Fruit fly (Drosophila melanogaster) whole organism, embryonic: ENCODE results near the gene EloB.
A peak's percentile ranks its signal among the peaks of the same experiment; 100 is the strongest.

Experiments used
- Ada2b ChIP-seq: fragments of 200-800 bp; sonication (Bioruptor generic); IDR thresholded peaks from 2 replicates; pipeline ENCODE4 v1.3.6; 2022; ENCODE audit warnings: missing biosample characterization, missing genetic modification characterization
- Atf-2 ChIP-seq: fragments of 200-800 bp; sonication (Bioruptor generic); optimal IDR thresholded peaks from 2 replicates; lab custom pipeline; 2016; ENCODE audit warnings: missing biosample characterization, missing genetic modification characterization
- Atf6 ChIP-seq: fragments of 200-800 bp; sonication (Bioruptor generic); IDR thresholded peaks from 2 replicates; pipeline ENCODE4 v1.3.6; 2022; ENCODE audit warnings: missing biosample characterization, missing genetic modification characterization
- CG10366 ChIP-seq: fragments of 200-800 bp; sonication (Bioruptor generic); IDR thresholded peaks from 2 replicates; pipeline ENCODE4 v1.3.6; 2022; ENCODE audit warnings: missing biosample characterization, missing genetic modification characterization
- CG11695 ChIP-seq: fragments of 200-800 bp; sonication (Bioruptor generic); IDR thresholded peaks from 3 replicates; pipeline ENCODE4 v1.3.6; 2022; ENCODE audit warnings: missing biosample characterization, missing genetic modification characterization
- CG12391 ChIP-seq: fragments of 200-800 bp; sonication (Bioruptor generic); optimal IDR thresholded peaks from 3 replicates; lab custom pipeline; 2018; ENCODE audit warnings: missing biosample characterization, mild to moderate bottlenecking, missing genetic modification characterization, moderate library complexity
- CG12659 ChIP-seq: fragments of 200-800 bp; sonication (Bioruptor generic); optimal IDR thresholded peaks from 3 replicates; lab custom pipeline; 2017; ENCODE audit warnings: mild to moderate bottlenecking, missing biosample characterization, missing genetic modification reagents, missing genetic modification characterization
- CG12942 ChIP-seq: fragments of 200-800 bp; sonication (Bioruptor generic); optimal IDR thresholded peaks from 3 replicates; lab custom pipeline; 2016; ENCODE audit warnings: missing biosample characterization, missing genetic modification characterization
- CG13296 ChIP-seq: fragments of 200-800 bp; sonication (Bioruptor generic); optimal IDR thresholded peaks from 3 replicates; lab custom pipeline; 2018; ENCODE audit warnings: missing biosample characterization, mild to moderate bottlenecking, missing genetic modification characterization
- CG14441 ChIP-seq: fragments of 200-800 bp; sonication (Bioruptor generic); IDR thresholded peaks from 2 replicates; pipeline ENCODE4 v1.3.6; 2022; ENCODE audit warnings: missing biosample characterization, missing genetic modification characterization
- CG14710 ChIP-seq: fragments of 200-800 bp; sonication (Bioruptor generic); optimal IDR thresholded peaks from 3 replicates; lab custom pipeline; 2019; ENCODE audit warnings: missing biosample characterization, mild to moderate bottlenecking, missing genetic modification characterization, moderate library complexity
- CG14965 ChIP-seq: fragments of 200-800 bp; sonication (Bioruptor generic); optimal IDR thresholded peaks from 2 replicates; lab custom pipeline; 2016; ENCODE audit warnings: missing biosample characterization, missing genetic modification characterization, borderline replicate concordance
- CG17359 ChIP-seq: fragments of 200-800 bp; sonication (Bioruptor generic); optimal IDR thresholded peaks from 3 replicates; lab custom pipeline; 2018; ENCODE audit warnings: missing biosample characterization, mild to moderate bottlenecking, missing genetic modification characterization, moderate library complexity
- CG18262 ChIP-seq: fragments of 200-800 bp; optimal IDR thresholded peaks from 3 replicates; lab custom pipeline; 2019; ENCODE audit warnings: missing biosample characterization, mild to moderate bottlenecking, missing genetic modification characterization, moderate library complexity
- CG1832 ChIP-seq: fragments of 200-800 bp; sonication (Bioruptor generic); optimal IDR thresholded peaks from 2 replicates; lab custom pipeline; 2017; ENCODE audit warnings: missing biosample characterization, mild to moderate bottlenecking, missing genetic modification characterization, inconsistent platforms
- CG31441 ChIP-seq: fragments of 200-800 bp; sonication (Bioruptor generic); IDR thresholded peaks from 2 replicates; pipeline ENCODE4 v1.3.6; 2022; ENCODE audit warnings: missing biosample characterization, missing genetic modification characterization
- CG32772 ChIP-seq: fragments of 200-800 bp; sonication (Bioruptor generic); IDR thresholded peaks from 2 replicates; pipeline ENCODE4 v1.3.6; 2022; ENCODE audit warnings: missing biosample characterization, missing genetic modification characterization
- CG34422 ChIP-seq: fragments of 200-800 bp; sonication (Bioruptor generic); IDR thresholded peaks from 3 replicates; pipeline ENCODE4 v1.3.6; 2022; ENCODE audit warnings: missing biosample characterization, missing genetic modification characterization
- CG5245 ChIP-seq: fragments of 200-800 bp; sonication (Bioruptor generic); optimal IDR thresholded peaks from 3 replicates; lab custom pipeline; 2016; ENCODE audit warnings: missing biosample characterization, missing genetic modification characterization
- CG6854 ChIP-seq: fragments of 200-800 bp; sonication (Bioruptor generic); optimal IDR thresholded peaks from 3 replicates; lab custom pipeline; 2017; ENCODE audit warnings: missing biosample characterization, mild to moderate bottlenecking, missing genetic modification characterization
- CG9215 ChIP-seq: fragments of 200-800 bp; sonication (Bioruptor generic); IDR thresholded peaks from 2 replicates; pipeline ENCODE4 v1.3.6; 2022; ENCODE audit warnings: missing biosample characterization, missing genetic modification characterization
- Chrac-16 ChIP-seq: fragments of 200-800 bp; sonication (Bioruptor generic); optimal IDR thresholded peaks from 3 replicates; lab custom pipeline; 2016; ENCODE audit warnings: missing biosample characterization, missing genetic modification characterization
- D19A ChIP-seq: fragments of 200-800 bp; optimal IDR thresholded peaks from 3 replicates; lab custom pipeline; 2019; ENCODE audit warnings: missing biosample characterization, mild to moderate bottlenecking, missing genetic modification characterization, moderate library complexity
- Deaf1 ChIP-seq: fragments of 200-800 bp; optimal IDR thresholded peaks from 3 replicates; lab custom pipeline; 2019; ENCODE audit warnings: missing biosample characterization, mild to moderate bottlenecking, missing genetic modification characterization, moderate library complexity
- Doc3 ChIP-seq: fragments of 200-800 bp; sonication (Bioruptor generic); IDR thresholded peaks from 3 replicates; pipeline ENCODE4 v1.3.6; 2022; ENCODE audit warnings: missing biosample characterization, missing genetic modification characterization; ENCODE audit not compliant: partially characterized antibody
- ERR ChIP-seq: fragments of 200-800 bp; sonication (Bioruptor generic); optimal IDR thresholded peaks from 2 replicates; lab custom pipeline; 2016; ENCODE audit warnings: missing biosample characterization, missing genetic modification characterization
- HLH3B ChIP-seq: fragments of 200-800 bp; sonication (Bioruptor generic); IDR thresholded peaks from 2 replicates; pipeline ENCODE4 v1.3.6; 2022; ENCODE audit warnings: missing biosample characterization, missing genetic modification characterization
- HLH54F ChIP-seq: fragments of 200-800 bp; sonication (Bioruptor generic); optimal IDR thresholded peaks from 3 replicates; lab custom pipeline; 2016; ENCODE audit warnings: missing biosample characterization, missing genetic modification characterization
- Hmr ChIP-seq: fragments of 200-800 bp; sonication (Bioruptor generic); optimal IDR thresholded peaks from 3 replicates; lab custom pipeline; 2017; ENCODE audit warnings: mild to moderate bottlenecking, missing biosample characterization, missing genetic modification reagents, missing genetic modification characterization
- Mrtf ChIP-seq: fragments of 200-800 bp; sonication (Bioruptor generic); IDR thresholded peaks from 3 replicates; pipeline ENCODE4 v1.3.6; 2022; ENCODE audit warnings: missing biosample characterization, missing genetic modification characterization
- Oli ChIP-seq: fragments of 200-800 bp; sonication (Bioruptor generic); optimal IDR thresholded peaks from 2 replicates; lab custom pipeline; 2018; ENCODE audit warnings: missing biosample characterization, mild to moderate bottlenecking, missing genetic modification characterization, moderate library complexity
- Ssrp ChIP-seq: fragments of 200-800 bp; sonication (Bioruptor generic); optimal IDR thresholded peaks from 2 replicates; lab custom pipeline; 2018; ENCODE audit warnings: missing biosample characterization, mild to moderate bottlenecking, missing genetic modification characterization, moderate library complexity
- ara ChIP-seq: fragments of 200-800 bp; sonication (Bioruptor generic); IDR thresholded peaks from 2 replicates; pipeline ENCODE4 v1.3.6; 2022; ENCODE audit warnings: missing biosample characterization, missing genetic modification characterization
- dpn ChIP-seq, 2 experiments: fragments of 200-800 bp; sonication (Bioruptor generic); optimal IDR thresholded peaks; 3 replicates each; lab custom pipeline; 2016; ENCODE audit warnings: missing biosample characterization in 2 of 2, missing genetic modification characterization in 2 of 2
- dysf ChIP-seq: fragments of 200-800 bp; sonication (Bioruptor generic); IDR thresholded peaks from 3 replicates; pipeline ENCODE4 v1.3.6; 2022; ENCODE audit warnings: missing biosample characterization, missing genetic modification characterization
- fd96Cb ChIP-seq: fragments of 200-800 bp; sonication (Bioruptor generic); optimal IDR thresholded peaks from 2 replicates; lab custom pipeline; 2018; ENCODE audit warnings: missing biosample characterization, mild to moderate bottlenecking, missing genetic modification characterization, moderate library complexity
- lab ChIP-seq: fragments of 200-800 bp; sonication (Bioruptor generic); optimal IDR thresholded peaks from 3 replicates; lab custom pipeline; 2017; ENCODE audit warnings: missing biosample characterization, missing genetic modification characterization, mild to moderate bottlenecking, moderate library complexity, missing genetic modification reagents
- pan ChIP-seq, 4 experiments: fragments of >200 bp in 3 of 4; fragments of 200-800 bp in 1 of 4; sonication (Bioruptor generic) in 1 of 4; optimal IDR thresholded peaks in 3 of 4; IDR thresholded peaks in 1 of 4; 2 replicates each; pipeline versions ENCODE4 v1.3.6 to Lab custom; 2017 to 2022; ENCODE audit warnings: missing biosample characterization in 2 of 4, missing genetic modification characterization in 2 of 4, mixed read lengths in 1 of 4
- pb ChIP-seq: fragments of 200-800 bp; sonication (Bioruptor generic); optimal IDR thresholded peaks from 3 replicates; lab custom pipeline; 2016; ENCODE audit warnings: missing biosample characterization, missing genetic modification characterization
- psq ChIP-seq: fragments of 200-800 bp; sonication (Bioruptor generic); optimal IDR thresholded peaks from 2 replicates; lab custom pipeline; 2017; ENCODE audit warnings: missing biosample characterization, missing genetic modification characterization
- ranshi ChIP-seq: fragments of 200-800 bp; sonication (Bioruptor generic); IDR thresholded peaks from 2 replicates; pipeline ENCODE4 v1.3.6; 2022; ENCODE audit warnings: missing biosample characterization, missing genetic modification characterization
- shn ChIP-seq: fragments of 200-800 bp; sonication (Bioruptor generic); optimal IDR thresholded peaks from 3 replicates; lab custom pipeline; 2016; ENCODE audit warnings: missing biosample characterization, missing genetic modification characterization
- stc ChIP-seq: fragments of 200-800 bp; sonication (Bioruptor generic); IDR thresholded peaks from 2 replicates; pipeline ENCODE4 v1.3.6; 2022; ENCODE audit warnings: missing biosample characterization, missing genetic modification characterization
- tap ChIP-seq: fragments of 200-800 bp; optimal IDR thresholded peaks from 3 replicates; lab custom pipeline; 2019; ENCODE audit warnings: missing biosample characterization, mild to moderate bottlenecking, missing genetic modification characterization, moderate library complexity
- tgo ChIP-seq: fragments of 200-800 bp; sonication (Bioruptor generic); IDR thresholded peaks from 3 replicates; pipeline ENCODE4 v1.3.6; 2022; ENCODE audit warnings: missing biosample characterization, missing genetic modification characterization
- trem ChIP-seq: fragments of 200-800 bp; optimal IDR thresholded peaks from 3 replicates; lab custom pipeline; 2019; ENCODE audit warnings: missing biosample characterization, mild to moderate bottlenecking, missing genetic modification characterization, moderate library complexity
- tup ChIP-seq: fragments of 200-800 bp; sonication (Bioruptor generic); optimal IDR thresholded peaks from 2 replicates; lab custom pipeline; 2016; ENCODE audit warnings: missing biosample characterization, mild to moderate bottlenecking, missing genetic modification characterization, moderate library complexity
- unc-4 ChIP-seq: fragments of 200-800 bp; sonication (Bioruptor generic); IDR thresholded peaks from 2 replicates; pipeline ENCODE4 v1.3.6; 2022; ENCODE audit warnings: missing biosample characterization, missing genetic modification characterization; ENCODE audit not compliant: partially characterized antibody
- vvl ChIP-seq: fragments of 200-800 bp; sonication (Bioruptor generic); IDR thresholded peaks from 2 replicates; pipeline ENCODE4 v1.3.6; 2022; ENCODE audit warnings: missing biosample characterization, missing genetic modification characterization

The EloB gene

DNA sequence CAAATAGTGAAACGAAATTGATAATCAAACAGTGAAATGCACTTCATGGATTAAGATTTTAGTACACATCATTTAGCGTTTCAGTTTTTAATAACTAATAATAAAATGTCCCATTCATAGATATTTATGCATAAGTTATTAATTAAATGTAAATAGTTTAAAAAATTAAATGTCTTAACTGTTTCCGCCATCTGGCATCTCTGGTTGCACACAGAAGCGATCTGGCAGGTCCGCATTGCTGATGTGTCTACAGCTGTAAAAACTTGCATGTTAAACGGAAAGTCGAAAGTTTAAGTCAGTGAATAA, 8.8 kb upstream of the EloB start, which contains the start of gene Srp72 (continued):
- peak; percentile 2 for TF ChIP-seq HLH54F (GFP tag; lab: Kevin White, UChicago)
- TF ChIP-seq CG1832 (GFP tag; lab: Kevin White, UChicago) = no peak
- peak; percentile 37 for TF ChIP-seq Hmr
- TF ChIP-seq ranshi (GFP tag; lab: Robert Waterston, UW) = no peak
- no peak for TF ChIP-seq Atf-2 (GFP tag; lab: Kevin White, UChicago)
- 0 out of 2 replicates have a peak, but pooled peaks have one; percentile 7 for TF ChIP-seq ara (GFP tag; lab: Robert Waterston, UW)
- TF ChIP-seq CG18262 (tag; lab: Kevin White, UChicago) = peak; percentile 34
- peak; percentile 43; the same call in 1 of the 2 replicates for TF ChIP-seq CG9215
- TF ChIP-seq CG14710 (tag; lab: Kevin White, UChicago) = peak; percentile 75
- no peak for TF ChIP-seq Doc3 (GFP tag; lab: Robert Waterston, UW)
- peak; percentile 58 for TF ChIP-seq lab (GFP tag; lab: Kevin White, UChicago)
- TF ChIP-seq tgo = peak; percentile 27; the same call in 1 of the 3 replicates
- peak; percentile 47; the same call in 1 of the 2 replicates for TF ChIP-seq Atf6 (GFP tag; lab: Robert Waterston, UW)
- 0 out of 2 replicates have a peak, but pooled peaks have one; percentile 21 for TF ChIP-seq CG31441 (GFP tag; lab: Robert Waterston, UW)
- peak; percentile 25 for TF ChIP-seq Ssrp (tag; lab: Kevin White, UChicago)
- peak; percentile 38 for TF ChIP-seq Ada2b (GFP tag; lab: Robert Waterston, UW)
- peak; percentile 47; the same call in 1 of the 2 replicates for TF ChIP-seq CG14441 (GFP tag; lab: Robert Waterston, UW)
- peak; percentile 52 for TF ChIP-seq fd96Cb (tag; lab: Kevin White, UChicago)
- TF ChIP-seq CG12942 (GFP tag; lab: Kevin White, UChicago) = peak; percentile 35
- peak; percentile 51; the same call in 1 of the 2 replicates for TF ChIP-seq HLH3B
- TF ChIP-seq Chrac-16 = peak; percentile 8
- TF ChIP-seq Deaf1 = no peak
- TF ChIP-seq CG12391 (tag; lab: Kevin White, UChicago) = peak; percentile 78
- peak; percentile 45; the same call in 1 of the 2 replicates for TF ChIP-seq stc (GFP tag; lab: Robert Waterston, UW)
- 0 out of 2 replicates have a peak, but pooled peaks have one; percentile 30 for TF ChIP-seq CG32772 (GFP tag; lab: Robert Waterston, UW)
- no peak for TF ChIP-seq CG14965 (GFP tag; lab: Kevin White, UChicago)
- TF ChIP-seq ERR (GFP tag; lab: Kevin White, UChicago) = no peak
- TF ChIP-seq unc-4 (GFP tag; lab: Robert Waterston, UW) = no peak
- TF ChIP-seq vvl (GFP tag; lab: Robert Waterston, UW) = peak; percentile 54
- TF ChIP-seq dpn (GFP tag; optimal IDR thresholded peaks at IDR 0.05; lab: Kevin White, UChicago) = peak in 1 of 2 experiments; percentile 27
- TF ChIP-seq CG34422 = no peak
- no peak for TF ChIP-seq dysf
- no peak for TF ChIP-seq shn (GFP tag; lab: Kevin White, UChicago)
- no peak for TF ChIP-seq psq (GFP tag; lab: Kevin White, UChicago)
- peak; percentile 20 for TF ChIP-seq D19A
- TF ChIP-seq Mrtf = no peak
- peak; percentile 86 for TF ChIP-seq trem (tag; lab: Kevin White, UChicago)
- peak; percentile 34 for TF ChIP-seq CG5245 (GFP tag; lab: Kevin White, UChicago)
- TF ChIP-seq tap (tag; lab: Kevin White, UChicago) = no peak
- TF ChIP-seq CG12659 (GFP tag; lab: Kevin White, UChicago) = peak; percentile 54
- no peak for TF ChIP-seq pan (optimal IDR thresholded peaks at IDR 0.05; lab: Kevin White, UChicago)
- peak in 1 of 2 experiments; percentile 65 for TF ChIP-seq pan (GFP tag; optimal IDR thresholded peaks at IDR 0.05 in 1 of 2, IDR thresholded peaks at IDR 0.05 in 1 of 2)
- peak; percentile 68; the same call in 2 of the 3 replicates for TF ChIP-seq CG11695 (GFP tag; lab: Robert Waterston, UW)
- peak; percentile 16 for TF ChIP-seq tup (GFP tag; lab: Kevin White, UChicago)
- no peak for TF ChIP-seq pb
- TF ChIP-seq Oli (tag; lab: Kevin White, UChicago) = peak; percentile 24
- TF ChIP-seq CG17359 = peak; percentile 60
- TF ChIP-seq CG13296 (GFP tag; lab: Kevin White, UChicago) = peak; percentile 22
- peak; percentile 23; the same call in 1 of the 2 replicates for TF ChIP-seq CG10366 (GFP tag; lab: Robert Waterston, UW)
- no peak for TF ChIP-seq CG6854 (GFP tag; lab: Kevin White, UChicago)
